Worm (Caenorhabditis elegans) whole organism, L4/young adult: ENCODE data around the gene Y51A2B.4.

Experiments
- dao-5 ChIP-seq: sonication (generic microtip); optimal IDR thresholded peaks from 2 replicates; lab custom pipeline; 2016; ENCODE audit warnings: missing genotype, missing genetic modification characterization, moderate library complexity, missing compliant biosample characterization
- him-1 ChIP-seq: sonication (generic microtip); optimal IDR thresholded peaks from 2 replicates; lab custom pipeline; 2016; ENCODE audit warnings: missing genotype, missing genetic modification reagents, missing genetic modification characterization, missing compliant biosample characterization

DNA sequence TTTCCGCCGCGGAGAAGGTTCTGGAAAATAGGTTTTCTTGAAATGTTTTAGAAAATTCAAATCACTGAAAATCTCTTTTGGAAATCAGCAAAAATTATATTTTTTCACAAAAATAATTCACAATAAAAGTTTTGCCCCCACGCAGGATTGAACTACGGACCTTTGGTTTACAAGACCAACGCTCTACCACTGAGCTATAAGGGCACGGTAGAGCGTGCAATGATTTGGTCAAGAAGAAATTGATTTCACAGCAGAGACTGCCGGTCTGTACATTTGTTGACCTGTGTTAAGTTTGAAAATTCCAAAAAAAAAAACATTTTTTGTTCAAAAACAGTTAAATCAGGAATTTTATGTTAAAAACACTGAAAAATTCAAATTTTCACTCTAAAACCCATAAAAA is 23.4 kb upstream of the Y51A2B.4 start:
- TF ChIP-seq him-1 (tag; lab: Kevin White, UChicago) (no peak), dao-5 (tag; lab: Kevin White, UChicago) (no peak)
